Worm (Caenorhabditis elegans) whole organism, mixed stage, embryonic: ENCODE data around the gene K12D9.1.

ENCODE experiments used
- blmp-1 ChIP-seq: fragments of 150-350 bp; optimal IDR thresholded peaks from 2 replicates; lab custom pipeline; 2014; ENCODE audit warnings: missing biosample characterization, missing genetic modification characterization
- elt-3 ChIP-seq: fragments of 150-350 bp; optimal IDR thresholded peaks from 2 replicates; lab custom pipeline; 2014; ENCODE audit warnings: missing biosample characterization, missing genetic modification characterization
- lin-13 ChIP-seq: fragments of 150-350 bp; optimal IDR thresholded peaks from 2 replicates; lab custom pipeline; 2014; ENCODE audit warnings: missing biosample characterization, missing genetic modification characterization
- lsy-2 ChIP-seq: fragments of 150-350 bp; optimal IDR thresholded peaks from 2 replicates; lab custom pipeline; 2014; ENCODE audit warnings: missing biosample characterization, missing genetic modification characterization
- nhr-237 ChIP-seq: fragments of 150-350 bp; optimal IDR thresholded peaks from 2 replicates; lab custom pipeline; 2014; ENCODE audit warnings: missing biosample characterization, missing genetic modification characterization
- nhr-28 ChIP-seq: fragments of 150-350 bp; optimal IDR thresholded peaks from 2 replicates; lab custom pipeline; 2014; ENCODE audit warnings: missing biosample characterization, missing genetic modification characterization
- nhr-76 ChIP-seq: sonication (generic microtip); optimal IDR thresholded peaks from 2 replicates; lab custom pipeline; 2017; ENCODE audit warnings: missing biosample characterization, missing genetic modification characterization
- snpc-4 ChIP-seq: fragments of 150-350 bp; optimal IDR thresholded peaks from 2 replicates; lab custom pipeline; 2014; ENCODE audit warnings: missing biosample characterization, missing genetic modification characterization
- sptf-1 ChIP-seq: sonication (generic microtip); optimal IDR thresholded peaks from 2 replicates; lab custom pipeline; 2017; ENCODE audit warnings: mild to moderate bottlenecking, missing genetic modification characterization, moderate library complexity, missing compliant biosample characterization
- unc-39 ChIP-seq: fragments of 150-350 bp; optimal IDR thresholded peaks from 2 replicates; lab custom pipeline; 2014; ENCODE audit warnings: missing biosample characterization, missing genetic modification characterization
- unc-62 ChIP-seq: fragments of 150-350 bp; optimal IDR thresholded peaks from 2 replicates; lab custom pipeline; 2014; ENCODE audit warnings: missing biosample characterization, missing genetic modification reagents, missing genetic modification characterization

DNA sequence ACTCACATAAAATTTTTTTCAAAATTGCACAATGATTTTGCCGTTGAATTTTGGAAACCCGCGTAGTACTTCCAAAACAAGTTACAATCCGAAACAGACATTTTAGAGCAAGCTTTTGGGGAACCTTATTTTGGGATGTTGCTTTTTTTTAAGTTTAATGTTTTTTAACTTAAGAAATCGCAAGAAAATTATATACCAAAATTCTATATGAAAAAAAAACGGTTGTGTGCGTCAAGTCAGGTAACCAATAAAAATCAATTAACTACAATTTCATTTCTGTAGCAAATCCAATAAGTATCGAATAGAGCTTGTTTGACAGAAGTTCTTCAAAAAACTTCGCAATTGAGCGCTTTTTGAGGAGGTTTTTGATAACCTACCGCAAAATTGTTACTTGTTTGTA lies 30.9 kb upstream of the K12D9.1 start, which contains the start of gene srw-117:
- TF ChIP-seq lin-13 (tag; lab: Kevin White, UChicago) (no peak), unc-62 (GFP tag; lab: Kevin White, UChicago) (no peak), blmp-1 (no peak), snpc-4 (no peak), elt-3 (tag; lab: Kevin White, UChicago) (no peak), sptf-1 (tag; lab: Kevin White, UChicago) (no peak), lsy-2 (no peak), unc-39 (tag; lab: Kevin White, UChicago) (no peak), nhr-28 (tag; lab: Kevin White, UChicago) (no peak), nhr-76 (tag; lab: Kevin White, UChicago) (no peak), nhr-237 (tag; lab: Kevin White, UChicago) (no peak)
